Worm (Caenorhabditis elegans) whole organism, midembryonic: Measurements from ENCODE around the gene Y47D3A.14.

Experiments used
- T22C8.4 ChIP-seq: fragments of 200-800 bp; sonication (Bioruptor generic); IDR thresholded peaks from 2 replicates; pipeline ENCODE4 v1.3.6; 2022; ENCODE audit warnings: missing genetic modification characterization, missing compliant biosample characterization
- cog-1 ChIP-seq: sonication (generic microtip); optimal IDR thresholded peaks from 2 replicates; lab custom pipeline; 2016; ENCODE audit warnings: missing genetic modification characterization, missing compliant biosample characterization
- flt-1 ChIP-seq: fragments of 200-800 bp; sonication (Bioruptor generic); IDR thresholded peaks from 2 replicates; pipeline ENCODE4 v1.3.6; 2022; ENCODE audit warnings: missing genetic modification characterization, missing compliant biosample characterization
- klf-2 ChIP-seq: fragments of 200-800 bp; sonication (Bioruptor generic); conservative IDR thresholded peaks from 2 replicates; pipeline ENCODE4 v1.3.6; 2022; ENCODE audit warnings: missing genetic modification reagents, missing genetic modification characterization, missing compliant biosample characterization
- med-1 ChIP-seq: sonication (generic microtip); optimal IDR thresholded peaks from 2 replicates; lab custom pipeline; 2017; ENCODE audit warnings: missing genetic modification characterization, mild to moderate bottlenecking, missing compliant biosample characterization, antibody characterized with exemption, missing genetic modification reagents; ENCODE audit not compliant: insufficient read depth
- ref-1 ChIP-seq: fragments of 200-800 bp; sonication (Bioruptor generic); conservative IDR thresholded peaks from 2 replicates; pipeline ENCODE4 v1.3.6; 2022; ENCODE audit warnings: missing genetic modification reagents, missing genetic modification characterization, missing compliant biosample characterization
- tab-1 ChIP-seq: fragments of 200-800 bp; sonication (Bioruptor generic); IDR thresholded peaks from 2 replicates; pipeline ENCODE4 v1.3.6; 2022; ENCODE audit warnings: missing genetic modification characterization, missing compliant biosample characterization
- ztf-23 ChIP-seq: fragments of 200-800 bp; sonication (Bioruptor generic); IDR thresholded peaks from 2 replicates; pipeline ENCODE4 v1.3.6; 2022; ENCODE audit warnings: missing genetic modification reagents, missing genetic modification characterization, missing compliant biosample characterization
- ztf-29 ChIP-seq: fragments of 200-800 bp; sonication (Bioruptor generic); IDR thresholded peaks from 2 replicates; pipeline ENCODE4 v1.3.6; 2022; ENCODE audit warnings: missing genetic modification reagents, missing genetic modification characterization, missing compliant biosample characterization

The Y47D3A.14 gene

ce11 chrIII:11208371-11208770 is 28.3 kb downstream of the Y47D3A.14 start:
- TF ChIP-seq ref-1 (GFP tag; lab: Robert Waterston, UW) (no peak), ztf-29 (GFP tag; lab: Robert Waterston, UW) (no peak), med-1 (GFP tag; lab: Kevin White, UChicago) (no peak), T22C8.4 (no peak), flt-1 (GFP tag; lab: Robert Waterston, UW) (no peak), ztf-23 (GFP tag; lab: Robert Waterston, UW) (no peak), klf-2 (no peak), tab-1 (GFP tag; lab: Robert Waterston, UW) (no peak), cog-1 (tag; lab: Kevin White, UChicago) (no peak)

DNA sequence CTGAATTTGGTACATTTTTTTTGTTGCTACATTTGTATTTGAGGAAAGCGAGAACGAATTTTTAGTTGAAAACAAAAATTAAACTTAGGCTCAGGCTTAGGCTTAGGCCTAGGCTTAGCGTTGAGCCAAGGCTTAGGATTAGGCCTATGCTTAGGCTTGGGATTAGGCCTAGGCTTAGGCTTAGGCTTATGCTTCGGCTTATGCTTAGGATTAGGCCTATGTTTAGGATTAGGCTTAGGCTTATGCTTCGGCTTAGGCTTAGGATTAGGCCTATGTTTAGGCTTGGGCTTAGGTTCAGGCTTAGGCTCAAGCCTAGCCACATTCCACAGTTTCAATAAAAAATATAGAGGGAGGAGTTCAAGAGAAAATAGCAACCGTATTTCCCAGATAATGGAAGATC is 28.8 kb downstream of the Y47D3A.14 start:
- TF ChIP-seq T22C8.4 = no peak
- peak; percentile 36; the same call in 1 of the 2 replicates for TF ChIP-seq ztf-29 (GFP tag; lab: Robert Waterston, UW)

ce11 chrIII:11206875-11207274 is 29.8 kb downstream of the Y47D3A.14 start:
- TF ChIP-seq flt-1 (GFP tag; lab: Robert Waterston, UW) (no peak), klf-2 (no peak), tab-1 (GFP tag; lab: Robert Waterston, UW) (no peak), ztf-29 (GFP tag; lab: Robert Waterston, UW) (no peak), cog-1 (tag; lab: Kevin White, UChicago) (no peak), ref-1 (GFP tag; lab: Robert Waterston, UW) (no peak), ztf-23 (GFP tag; lab: Robert Waterston, UW) (no peak)

DNA sequence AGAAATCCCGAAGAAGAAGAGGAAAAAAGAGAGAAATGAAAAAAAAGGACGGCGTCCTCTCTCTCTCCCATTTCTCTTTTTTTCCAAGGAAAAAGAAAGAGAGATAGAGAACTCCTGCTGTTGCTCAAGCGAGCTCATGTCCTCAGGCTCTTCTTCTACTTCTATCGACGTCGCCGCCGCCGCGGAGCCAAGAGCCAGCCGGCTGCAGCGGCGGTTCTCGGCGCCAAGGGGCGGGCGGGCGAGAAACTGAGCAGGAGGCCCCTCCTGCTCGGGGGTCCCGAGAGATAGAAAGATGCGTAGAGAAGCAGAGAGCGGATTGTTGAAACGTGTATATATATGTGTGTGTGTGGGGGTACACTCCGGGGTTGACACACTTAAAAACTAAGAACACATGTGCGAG is 33.7 kb downstream of the Y47D3A.14 start:
- no peak for TF ChIP-seq klf-2
- TF ChIP-seq ztf-23 (GFP tag; lab: Robert Waterston, UW) = no peak
- TF ChIP-seq tab-1 (GFP tag; lab: Robert Waterston, UW) = no peak
- no peak for TF ChIP-seq med-1 (GFP tag; lab: Kevin White, UChicago)
- no peak for TF ChIP-seq T22C8.4
- no peak for TF ChIP-seq ztf-29 (GFP tag; lab: Robert Waterston, UW)
- TF ChIP-seq ref-1 (GFP tag; lab: Robert Waterston, UW) = no peak
- no peak for TF ChIP-seq flt-1 (GFP tag; lab: Robert Waterston, UW)

DNA sequence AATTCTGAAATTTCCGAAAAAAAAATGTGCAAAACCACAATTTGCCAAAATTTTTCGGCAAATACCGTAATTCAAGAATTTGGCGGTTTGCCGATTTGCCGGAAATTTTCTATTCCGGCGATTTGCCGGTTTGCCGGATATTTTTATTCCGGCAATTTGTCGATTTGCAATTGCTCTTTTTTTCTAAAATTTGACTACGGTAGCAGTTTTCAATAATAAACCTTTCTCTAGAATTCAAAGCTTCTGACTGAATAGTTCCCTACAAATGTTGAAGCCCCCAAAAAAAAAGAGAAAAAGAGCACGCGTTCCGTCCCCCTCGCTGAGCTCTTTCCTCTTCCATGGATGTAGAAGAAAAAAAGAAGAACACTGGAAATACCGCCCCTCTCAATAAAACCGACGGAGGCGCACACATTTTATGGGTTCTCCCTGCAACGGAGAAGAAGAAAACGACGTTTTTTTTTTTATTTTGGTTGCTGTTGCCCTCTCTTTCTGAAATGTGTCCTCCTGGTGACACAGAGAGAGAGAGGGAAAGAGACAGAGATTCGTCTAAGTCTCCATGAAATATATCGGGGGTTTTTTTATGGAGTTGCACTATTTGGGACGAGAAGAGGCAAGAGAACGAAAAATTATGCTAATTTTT is 35.7 kb downstream of the Y47D3A.14 start:
- TF ChIP-seq cog-1 (tag; lab: Kevin White, UChicago) (no peak), klf-2 (no peak), ref-1 (GFP tag; lab: Robert Waterston, UW) (no peak), ztf-23 (GFP tag; lab: Robert Waterston, UW) (no peak), tab-1 (GFP tag; lab: Robert Waterston, UW) (no peak), flt-1 (GFP tag; lab: Robert Waterston, UW) (no peak)

DNA sequence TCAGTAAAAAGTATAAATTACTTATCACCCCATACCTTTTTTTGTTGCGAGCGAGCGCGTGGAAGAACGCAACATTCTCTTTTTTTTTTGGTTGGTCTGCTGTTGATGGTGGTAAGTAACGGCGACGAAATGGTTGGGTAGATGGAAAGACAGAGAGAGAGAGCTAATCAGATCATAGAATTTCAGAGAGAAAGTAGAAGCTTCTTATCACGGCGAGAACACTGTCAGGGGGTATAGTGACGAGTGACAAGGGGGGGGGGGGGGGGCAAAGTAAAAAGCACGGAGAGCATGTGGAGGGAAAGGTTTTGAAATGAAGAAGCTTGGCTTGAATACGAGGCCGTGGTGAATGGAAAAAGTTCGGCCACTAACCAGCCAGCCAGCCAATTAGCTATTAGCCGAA is 39.3 kb downstream of the Y47D3A.14 start:
- no peak for TF ChIP-seq ztf-29 (GFP tag; lab: Robert Waterston, UW)
- TF ChIP-seq ref-1 (GFP tag; lab: Robert Waterston, UW) = no peak
- TF ChIP-seq tab-1 (GFP tag; lab: Robert Waterston, UW) = no peak
- TF ChIP-seq cog-1 (tag; lab: Kevin White, UChicago) = no peak
- no peak for TF ChIP-seq T22C8.4
- no peak for TF ChIP-seq flt-1 (GFP tag; lab: Robert Waterston, UW)
- TF ChIP-seq klf-2 = no peak
- no peak for TF ChIP-seq ztf-23 (GFP tag; lab: Robert Waterston, UW)

- TF ChIP-seq cog-1 (tag; lab: Kevin White, UChicago) = no peak
- no peak for TF ChIP-seq ztf-23 (GFP tag; lab: Robert Waterston, UW)
Observed at ce11 chrIII:11195553-11195952, 41.1 kb downstream of the Y47D3A.14 start.

DNA sequence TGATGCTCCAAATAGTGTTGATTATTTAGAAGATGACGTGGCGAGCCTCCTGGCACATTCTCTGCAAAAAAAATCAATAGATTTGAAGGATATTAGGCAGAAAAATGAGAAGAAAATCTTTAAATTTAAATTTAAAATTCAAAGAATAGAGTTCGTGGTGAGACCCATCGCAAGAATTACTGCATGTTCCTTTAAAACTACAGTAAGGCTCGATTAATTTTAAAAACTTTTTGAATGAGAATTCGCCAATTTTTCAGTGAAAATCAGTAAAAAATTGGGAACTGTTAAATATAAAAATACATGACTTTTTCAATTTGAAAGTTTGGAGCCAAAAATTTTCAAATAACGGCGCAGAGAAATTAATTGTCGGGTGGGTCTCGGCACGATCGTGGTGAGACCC is 41.5 kb downstream of the Y47D3A.14 start, which contains the start of gene tra-1:
TSS of gene tra-1 (minus strand) at position 62 of the 400 bp plus-strand sequence.
- TF ChIP-seq ref-1 (GFP tag; lab: Robert Waterston, UW) (no peak), ztf-29 (GFP tag; lab: Robert Waterston, UW) (no peak), klf-2 (no peak), med-1 (GFP tag; lab: Kevin White, UChicago) (no peak), cog-1 (tag; lab: Kevin White, UChicago) (no peak), tab-1 (GFP tag; lab: Robert Waterston, UW) (no peak), flt-1 (GFP tag; lab: Robert Waterston, UW) (no peak), T22C8.4 (no peak), ztf-23 (GFP tag; lab: Robert Waterston, UW) (no peak)

DNA sequence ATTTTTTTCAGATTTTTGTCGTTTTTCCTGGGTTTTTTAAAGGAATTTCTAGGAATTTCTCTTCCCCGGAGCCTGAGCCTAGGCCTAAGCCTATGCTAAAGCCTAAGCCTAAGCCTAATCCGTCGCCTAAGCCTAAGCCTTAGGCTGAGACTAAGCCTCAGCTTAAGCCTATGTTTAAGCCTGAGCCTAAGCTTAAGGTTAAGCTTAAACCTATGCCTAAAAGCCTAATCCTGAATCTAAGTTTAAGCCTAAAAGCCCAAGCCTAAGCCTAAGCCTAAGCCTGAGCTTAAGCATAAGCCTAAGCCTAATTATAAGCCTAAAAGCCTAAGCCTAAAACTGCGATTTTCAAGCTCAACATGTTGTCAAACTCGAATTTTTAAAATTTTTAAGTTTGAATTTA is 42.5 kb downstream of the Y47D3A.14 start:
- TF ChIP-seq klf-2 (no peak), ztf-29 (GFP tag; lab: Robert Waterston, UW) (0 out of 2 replicates have a peak, but pooled peaks have one; percentile 29), tab-1 (GFP tag; lab: Robert Waterston, UW) (no peak)

DNA sequence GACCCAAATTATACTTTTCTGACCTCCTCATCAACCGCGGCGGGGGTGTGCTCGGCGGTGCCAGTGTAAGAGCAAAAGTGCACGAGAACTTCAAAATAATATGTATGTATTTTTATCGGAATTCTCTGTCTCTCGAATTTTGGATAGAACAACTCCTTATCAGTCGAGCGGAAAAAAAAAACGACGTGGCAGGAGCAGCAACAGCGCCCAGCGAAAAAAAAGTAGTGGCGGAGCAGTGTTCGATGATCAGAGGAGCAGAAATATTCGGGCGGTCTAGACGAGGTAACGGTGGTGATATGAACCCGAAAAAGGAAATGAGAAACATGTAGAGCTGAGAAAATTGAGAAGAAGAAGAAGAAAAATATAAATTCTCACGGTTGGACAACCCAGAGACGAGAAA is 43.4 kb downstream of the Y47D3A.14 start:
- TF ChIP-seq tab-1 (GFP tag; lab: Robert Waterston, UW) = no peak
- no peak for TF ChIP-seq ztf-23 (GFP tag; lab: Robert Waterston, UW)
- no peak for TF ChIP-seq ref-1 (GFP tag; lab: Robert Waterston, UW)
- TF ChIP-seq cog-1 (tag; lab: Kevin White, UChicago) = no peak

- TF ChIP-seq ztf-29 (GFP tag; lab: Robert Waterston, UW) = no peak
Observed at ce11 chrIII:11188132-11188531, 48.5 kb downstream of the Y47D3A.14 start.
